Fruit fly (Drosophila melanogaster) whole organism, embryonic: ENCODE measurements around the gene how.

Source experiments
- CG10147 ChIP-seq: fragments of 200-800 bp; sonication (Bioruptor generic); optimal IDR thresholded peaks from 2 replicates; lab custom pipeline; 2019; ENCODE audit warnings: missing biosample characterization, mild to moderate bottlenecking, missing genetic modification characterization, moderate library complexity
- CG10543 ChIP-seq: fragments of 200-800 bp; sonication (Bioruptor generic); optimal IDR thresholded peaks from 3 replicates; lab custom pipeline; 2017; ENCODE audit warnings: missing biosample characterization, mild to moderate bottlenecking, missing genetic modification characterization, moderate library complexity
- CG11560 ChIP-seq: fragments of 200-800 bp; sonication (Bioruptor generic); IDR thresholded peaks from 3 replicates; pipeline ENCODE4 v1.3.6; 2022; ENCODE audit warnings: missing biosample characterization, missing genetic modification characterization
- CG12391 ChIP-seq: fragments of 200-800 bp; sonication (Bioruptor generic); optimal IDR thresholded peaks from 3 replicates; lab custom pipeline; 2018; ENCODE audit warnings: missing biosample characterization, mild to moderate bottlenecking, missing genetic modification characterization, moderate library complexity
- CG12659 ChIP-seq: fragments of 200-800 bp; sonication (Bioruptor generic); optimal IDR thresholded peaks from 3 replicates; lab custom pipeline; 2017; ENCODE audit warnings: mild to moderate bottlenecking, missing biosample characterization, missing genetic modification reagents, missing genetic modification characterization
- CG14050 ChIP-seq: fragments of 200-800 bp; sonication (Bioruptor generic); IDR thresholded peaks from 3 replicates; pipeline ENCODE4 v1.3.6; 2022; ENCODE audit warnings: missing biosample characterization, missing genetic modification characterization
- CG15073 ChIP-seq: fragments of 200-800 bp; sonication (Bioruptor generic); optimal IDR thresholded peaks from 2 replicates; lab custom pipeline; 2016; ENCODE audit warnings: missing biosample characterization, missing genetic modification characterization
- CG15479 ChIP-seq: fragments of 200-800 bp; sonication (Bioruptor generic); optimal IDR thresholded peaks from 3 replicates; lab custom pipeline; 2019; ENCODE audit warnings: missing biosample characterization, mild to moderate bottlenecking, missing genetic modification characterization, moderate library complexity
- CG17359 ChIP-seq: fragments of 200-800 bp; sonication (Bioruptor generic); optimal IDR thresholded peaks from 3 replicates; lab custom pipeline; 2018; ENCODE audit warnings: missing biosample characterization, mild to moderate bottlenecking, missing genetic modification characterization, moderate library complexity
- CG18011 ChIP-seq: fragments of 200-800 bp; sonication (Bioruptor generic); optimal IDR thresholded peaks from 2 replicates; lab custom pipeline; 2017; ENCODE audit warnings: missing biosample characterization, missing genetic modification characterization, mild to moderate bottlenecking, moderate library complexity, missing genotype
- CG1832 ChIP-seq: fragments of 200-800 bp; sonication (Bioruptor generic); optimal IDR thresholded peaks from 2 replicates; lab custom pipeline; 2017; ENCODE audit warnings: missing biosample characterization, mild to moderate bottlenecking, missing genetic modification characterization, inconsistent platforms
- CG2116 ChIP-seq: fragments of 200-800 bp; sonication (Bioruptor generic); optimal IDR thresholded peaks from 3 replicates; lab custom pipeline; 2018; ENCODE audit warnings: missing biosample characterization, mild to moderate bottlenecking, missing genetic modification characterization
- CG33213 ChIP-seq: fragments of 200-800 bp; sonication (Bioruptor generic); optimal IDR thresholded peaks from 3 replicates; lab custom pipeline; 2016; ENCODE audit warnings: missing biosample characterization, missing genetic modification characterization
- CG34422 ChIP-seq: fragments of 200-800 bp; sonication (Bioruptor generic); IDR thresholded peaks from 3 replicates; pipeline ENCODE4 v1.3.6; 2022; ENCODE audit warnings: missing biosample characterization, missing genetic modification characterization
- CG4730 ChIP-seq: fragments of 200-800 bp; sonication (Bioruptor generic); IDR thresholded peaks from 2 replicates; pipeline ENCODE4 v1.3.6; 2022; ENCODE audit warnings: missing biosample characterization, missing genetic modification characterization
- CG6254 ChIP-seq: fragments of 200-800 bp; sonication (Bioruptor generic); optimal IDR thresholded peaks from 3 replicates; lab custom pipeline; 2017; ENCODE audit warnings: mild to moderate bottlenecking, missing biosample characterization, missing genetic modification reagents, missing genetic modification characterization
- CG6791 ChIP-seq: fragments of 200-800 bp; sonication (Bioruptor generic); IDR thresholded peaks from 3 replicates; pipeline ENCODE4 v1.3.6; 2022; ENCODE audit warnings: missing biosample characterization, missing genetic modification characterization; ENCODE audit not compliant: partially characterized antibody
- CG7963 ChIP-seq: fragments of 200-800 bp; sonication (Bioruptor generic); IDR thresholded peaks from 3 replicates; pipeline ENCODE4 v1.3.6; 2022; ENCODE audit warnings: missing biosample characterization, missing genetic modification characterization; ENCODE audit not compliant: partially characterized antibody
- Dll ChIP-seq: fragments of 200-800 bp; sonication (Bioruptor generic); IDR thresholded peaks from 4 replicates; pipeline ENCODE4 v1.3.6; 2022; ENCODE audit warnings: missing biosample characterization, missing genetic modification characterization; ENCODE audit not compliant: partially characterized antibody
- Dp ChIP-seq: fragments of 200-800 bp; sonication (Bioruptor generic); optimal IDR thresholded peaks from 2 replicates; lab custom pipeline; 2018; ENCODE audit warnings: missing biosample characterization, mild to moderate bottlenecking, missing genetic modification characterization, moderate library complexity
- Dref ChIP-seq: fragments of 200-800 bp; sonication (Bioruptor generic); IDR thresholded peaks from 2 replicates; pipeline ENCODE4 v1.3.6; 2022; ENCODE audit warnings: missing biosample characterization, missing genetic modification characterization
- Ets97D ChIP-seq: fragments of 200-800 bp; sonication (Bioruptor generic); optimal IDR thresholded peaks from 3 replicates; lab custom pipeline; 2016; ENCODE audit warnings: missing biosample characterization, missing genetic modification characterization
- HHEX ChIP-seq: fragments of 200-800 bp; sonication (Bioruptor generic); optimal IDR thresholded peaks from 3 replicates; lab custom pipeline; 2017; ENCODE audit warnings: missing biosample characterization, mild to moderate bottlenecking, missing genetic modification characterization, missing genetic modification reagents
- HLH4C ChIP-seq: fragments of 200-800 bp; sonication (Bioruptor generic); IDR thresholded peaks from 3 replicates; pipeline ENCODE4 v1.3.6; 2022; ENCODE audit warnings: missing biosample characterization, missing genetic modification characterization; ENCODE audit not compliant: partially characterized antibody
- MBD-R2 ChIP-seq: fragments of 200-800 bp; sonication (Bioruptor generic); IDR thresholded peaks from 2 replicates; pipeline ENCODE4 v1.3.6; 2022; ENCODE audit warnings: missing biosample characterization, missing genetic modification characterization
- MESR4 ChIP-seq: fragments of 200-800 bp; sonication (Bioruptor generic); optimal IDR thresholded peaks from 2 replicates; lab custom pipeline; 2018; ENCODE audit warnings: missing biosample characterization, mild to moderate bottlenecking, missing genetic modification characterization, moderate library complexity
- Max ChIP-seq: fragments of 200-800 bp; sonication (Bioruptor generic); optimal IDR thresholded peaks from 2 replicates; lab custom pipeline; 2016; ENCODE audit warnings: missing biosample characterization, mild to moderate bottlenecking, missing genetic modification characterization
- Med ChIP-seq: fragments of 200-800 bp; sonication (Bioruptor generic); peaks from one replicate; lab custom pipeline; 2016; ENCODE audit warnings: missing biosample characterization, missing genetic modification characterization, mild to moderate bottlenecking, inconsistent platforms, moderate library complexity
- Rfx ChIP-seq: fragments of 200-800 bp; sonication (Bioruptor generic); IDR thresholded peaks from 2 replicates; pipeline ENCODE4 v1.3.6; 2022; ENCODE audit warnings: missing biosample characterization, missing genetic modification characterization
- Sox100B ChIP-seq: fragments of 200-800 bp; sonication (Bioruptor generic); optimal IDR thresholded peaks from 3 replicates; lab custom pipeline; 2018; ENCODE audit warnings: missing biosample characterization, mild to moderate bottlenecking, missing genetic modification characterization
- Sry-δ ChIP-seq: fragments of 200-800 bp; sonication (Bioruptor generic); optimal IDR thresholded peaks from 2 replicates; lab custom pipeline; 2016; ENCODE audit warnings: missing biosample characterization, missing genetic modification characterization
- Trl ChIP-seq, 3 experiments: fragments of >200 bp in 2 of 3; fragments of 200-800 bp in 1 of 3; sonication (Bioruptor generic) in 1 of 3; optimal IDR thresholded peaks; 2 replicates in 1 of 3; 3 replicates in 2 of 3; lab custom pipeline; 2016 to 2017; ENCODE audit warnings: missing biosample characterization in 1 of 3, missing genetic modification characterization in 1 of 3
- bbx ChIP-seq: fragments of 200-800 bp; sonication (Bioruptor generic); IDR thresholded peaks from 2 replicates; pipeline ENCODE4 v1.3.6; 2022; ENCODE audit warnings: missing biosample characterization, missing genetic modification characterization; ENCODE audit not compliant: partially characterized antibody
- dati ChIP-seq: fragments of 200-800 bp; sonication (Bioruptor generic); IDR thresholded peaks from 2 replicates; pipeline ENCODE4 v1.3.6; 2022; ENCODE audit warnings: missing biosample characterization, missing genetic modification characterization
- dm ChIP-seq: fragments of 200-800 bp; sonication (Bioruptor generic); optimal IDR thresholded peaks from 3 replicates; lab custom pipeline; 2016; ENCODE audit warnings: missing biosample characterization, missing genetic modification characterization
- dmrt11E ChIP-seq: fragments of 200-800 bp; sonication (Bioruptor generic); optimal IDR thresholded peaks from 3 replicates; lab custom pipeline; 2018; ENCODE audit warnings: missing biosample characterization, mild to moderate bottlenecking, missing genetic modification characterization, moderate library complexity
- grn ChIP-seq: fragments of 200-800 bp; sonication (Bioruptor generic); optimal IDR thresholded peaks from 3 replicates; lab custom pipeline; 2017; ENCODE audit warnings: missing biosample characterization, missing genetic modification characterization
- hb ChIP-seq: fragments of 200-800 bp; sonication (Bioruptor generic); IDR thresholded peaks from 3 replicates; pipeline ENCODE4 v1.3.6; 2022; ENCODE audit warnings: missing biosample characterization, missing genetic modification characterization; ENCODE audit not compliant: partially characterized antibody
- insv ChIP-seq, 2 experiments: fragments of 200-800 bp; sonication (Bioruptor generic); optimal IDR thresholded peaks; 3 replicates each; lab custom pipeline; 2016 to 2018; ENCODE audit warnings: missing biosample characterization in 2 of 2, missing genetic modification characterization in 2 of 2
- mirr ChIP-seq: fragments of 200-800 bp; sonication (Bioruptor generic); optimal IDR thresholded peaks from 3 replicates; lab custom pipeline; 2018; ENCODE audit warnings: missing biosample characterization, mild to moderate bottlenecking, missing genetic modification characterization
- mld ChIP-seq: fragments of 200-800 bp; sonication (Bioruptor generic); IDR thresholded peaks from 3 replicates; pipeline ENCODE4 v1.3.6; 2022; ENCODE audit warnings: missing biosample characterization, missing genetic modification characterization; ENCODE audit not compliant: partially characterized antibody
- nerfin-2 ChIP-seq: fragments of 200-800 bp; sonication (Bioruptor generic); IDR thresholded peaks from 2 replicates; pipeline ENCODE4 v1.3.6; 2022; ENCODE audit warnings: missing biosample characterization, missing genetic modification characterization; ENCODE audit not compliant: partially characterized antibody
- pita ChIP-seq: fragments of 200-800 bp; sonication (Bioruptor generic); optimal IDR thresholded peaks from 2 replicates; lab custom pipeline; 2017; ENCODE audit warnings: missing biosample characterization, mild to moderate bottlenecking, missing genetic modification characterization
- pzg ChIP-seq: fragments of 200-800 bp; sonication (Bioruptor generic); optimal IDR thresholded peaks from 3 replicates; lab custom pipeline; 2018; ENCODE audit warnings: missing biosample characterization, mild to moderate bottlenecking, missing genetic modification characterization, moderate library complexity
- seq ChIP-seq: fragments of 200-800 bp; sonication (Bioruptor generic); IDR thresholded peaks from 2 replicates; pipeline ENCODE4 v1.3.6; 2022; ENCODE audit warnings: missing biosample characterization, missing genetic modification characterization
- wek ChIP-seq: fragments of 200-800 bp; sonication (Bioruptor generic); optimal IDR thresholded peaks from 3 replicates; lab custom pipeline; 2018; ENCODE audit warnings: missing biosample characterization, mild to moderate bottlenecking, missing genetic modification characterization, moderate library complexity
- zen ChIP-seq: fragments of 200-800 bp; sonication (Bioruptor generic); optimal IDR thresholded peaks from 3 replicates; lab custom pipeline; 2018; ENCODE audit warnings: missing biosample characterization, mild to moderate bottlenecking, missing genetic modification characterization, moderate library complexity

how gene

dm6 chr3R:22034160-22034742 is 7.7 kb upstream of the how start, which contains the start of the genes CG45099, CG6015, pit and Fadd (continued):
- TF ChIP-seq seq: no peak
- no peak for TF ChIP-seq dmrt11E (tag; lab: Kevin White, UChicago)
- TF ChIP-seq CG17359 (tag; lab: Kevin White, UChicago): no peak
- TF ChIP-seq mirr (GFP tag; lab: Kevin White, UChicago): no peak
- no peak for TF ChIP-seq mld
- no peak for TF ChIP-seq Max

dm6 chr3R:22035552-22035951 is 6.4 kb upstream of the how start:
- TF ChIP-seq CG15479 (GFP tag; lab: Kevin White, UChicago): no peak
- no peak for TF ChIP-seq CG11560 (tag; lab: Robert Waterston, UW)
- peak; percentile 60 for TF ChIP-seq pzg (GFP tag; lab: Kevin White, UChicago)
- TF ChIP-seq Sox100B (GFP tag; lab: Kevin White, UChicago): no peak
- peak; percentile 73 for TF ChIP-seq Dll (GFP tag; lab: Robert Waterston, UW)
- TF ChIP-seq CG18011 (GFP tag; lab: Kevin White, UChicago): no peak
- TF ChIP-seq Ets97D (GFP tag; lab: Kevin White, UChicago): peak; percentile 71
- no peak for TF ChIP-seq pita (GFP tag; lab: Kevin White, UChicago)
- no peak for TF ChIP-seq wek (GFP tag; lab: Kevin White, UChicago)
- TF ChIP-seq CG14050: no peak
- TF ChIP-seq MESR4: peak; percentile 35
- peak; percentile 77 for TF ChIP-seq MBD-R2
- TF ChIP-seq insv (GFP tag; optimal IDR thresholded peaks at IDR 0.05; lab: Kevin White, UChicago): peak in 1 of 2 experiments; percentile 82
- TF ChIP-seq CG2116 (GFP tag; lab: Kevin White, UChicago): peak; percentile 82
- no peak for TF ChIP-seq CG6254 (GFP tag; lab: Kevin White, UChicago)
- peak; percentile 71 for TF ChIP-seq Med (GFP tag; lab: Kevin White, UChicago)
- TF ChIP-seq grn (GFP tag; lab: Kevin White, UChicago): no peak
- peak; percentile 90 for TF ChIP-seq Dref (GFP tag; lab: Robert Waterston, UW)
- peak; percentile 26 for TF ChIP-seq CG12659 (GFP tag; lab: Kevin White, UChicago)
- no peak for TF ChIP-seq dati (GFP tag; lab: Robert Waterston, UW)
- TF ChIP-seq dm (GFP tag; lab: Kevin White, UChicago): peak; percentile 93
- TF ChIP-seq CG4730: no peak
- peak; percentile 69 for TF ChIP-seq Sry-δ (GFP tag; lab: Kevin White, UChicago)
- peak; percentile 84 for TF ChIP-seq bbx (GFP tag; lab: Robert Waterston, UW)
- TF ChIP-seq CG33213 (GFP tag; lab: Kevin White, UChicago): no peak
- TF ChIP-seq CG12391 (tag; lab: Kevin White, UChicago): no peak
- no peak for TF ChIP-seq Trl (optimal IDR thresholded peaks at IDR 0.05; lab: Kevin White, UChicago)
- TF ChIP-seq Trl (GFP tag; optimal IDR thresholded peaks at IDR 0.05; lab: Kevin White, UChicago): no peak
- no peak for TF ChIP-seq CG10147 (GFP tag; lab: Kevin White, UChicago)
- TF ChIP-seq zen (tag; lab: Kevin White, UChicago): peak; percentile 4
- peak; percentile 57 for TF ChIP-seq Dp (GFP tag; lab: Kevin White, UChicago)
- no peak for TF ChIP-seq HHEX (GFP tag; lab: Kevin White, UChicago)
- TF ChIP-seq nerfin-2: peak; percentile 64
- TF ChIP-seq CG6791 (GFP tag; lab: Robert Waterston, UW): peak; percentile 84
- TF ChIP-seq Rfx (GFP tag; lab: Robert Waterston, UW): 0 out of 2 replicates have a peak, but pooled peaks have one; percentile 6
- TF ChIP-seq CG34422: peak; percentile 57; the same call in 1 of the 3 replicates
- TF ChIP-seq CG1832 (GFP tag; lab: Kevin White, UChicago): no peak
- TF ChIP-seq HLH4C (GFP tag; lab: Robert Waterston, UW): peak; percentile 78
- TF ChIP-seq CG10543 (GFP tag; lab: Kevin White, UChicago): no peak
- peak; percentile 78; the same call in 2 of the 3 replicates for TF ChIP-seq CG7963 (GFP tag; lab: Robert Waterston, UW)
- TF ChIP-seq hb (GFP tag; lab: Robert Waterston, UW): 0 out of 3 replicates have a peak, but pooled peaks have one; percentile 42
- TF ChIP-seq CG15073: no peak
